Fruit fly (Drosophila melanogaster): ENCODE data around the gene ppk30.
A peak's percentile ranks its signal among the peaks of the same experiment; 100 is the strongest.

DNA sequence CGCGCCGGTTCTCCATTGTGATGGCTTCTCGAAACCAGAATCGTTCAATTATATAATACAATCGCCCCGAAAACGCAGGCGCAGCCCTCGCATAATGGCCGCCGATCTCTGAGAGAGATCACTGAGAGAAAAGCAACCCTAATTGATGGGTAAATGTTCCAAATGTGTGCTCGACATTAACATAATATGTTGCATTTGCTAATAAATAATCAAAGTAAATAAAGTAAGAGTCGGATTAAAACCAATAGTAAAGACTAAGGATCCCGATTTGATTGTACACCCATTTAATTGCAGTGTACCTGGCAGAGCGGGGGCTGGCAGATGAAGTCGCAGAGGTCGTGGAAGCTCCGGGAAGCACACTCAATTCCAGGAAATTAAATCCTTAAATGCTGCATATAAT, 35.6 kb downstream of the ppk30 start:
- TF ChIP-seq br (GFP tag; optimal IDR thresholded peaks at IDR 0.05) (peak; percentile 30), N (GFP tag; optimal IDR thresholded peaks at IDR 0.05) (no peak), dmrt93B (GFP tag; optimal IDR thresholded peaks at IDR 0.05) (no peak)
